Worm (Caenorhabditis elegans) whole organism, L2 larva: Measurements from ENCODE around the gene pqn-75.

Source experiments
- C34F6.9 ChIP-seq: fragments of 150-350 bp; optimal IDR thresholded peaks from 2 replicates; lab custom pipeline; 2014; ENCODE audit warnings: missing biosample characterization, missing genetic modification characterization
- F13H6.1 ChIP-seq: sonication (generic microtip); optimal IDR thresholded peaks from 2 replicates; lab custom pipeline; 2016; ENCODE audit warnings: missing genetic modification characterization, missing compliant biosample characterization
- R02D3.7 ChIP-seq: fragments of 150-350 bp; optimal IDR thresholded peaks from 2 replicates; lab custom pipeline; 2014; ENCODE audit warnings: missing biosample characterization, missing genetic modification characterization
- alr-1 ChIP-seq: fragments of 150-350 bp; optimal IDR thresholded peaks from 2 replicates; lab custom pipeline; 2014; ENCODE audit warnings: missing biosample characterization, missing genetic modification characterization
- aly-2 ChIP-seq: fragments of 150-350 bp; optimal IDR thresholded peaks from 2 replicates; lab custom pipeline; 2014; ENCODE audit warnings: missing biosample characterization, missing genetic modification characterization
- ama-1 ChIP-seq: fragments of 150-350 bp; optimal IDR thresholded peaks from 2 replicates; lab custom pipeline; 2018; ENCODE audit warnings: inconsistent platforms
- ceh-16 ChIP-seq: fragments of 150-350 bp; optimal IDR thresholded peaks from 2 replicates; lab custom pipeline; 2014; ENCODE audit warnings: missing biosample characterization, missing genetic modification characterization
- ceh-82 ChIP-seq: fragments of 150-350 bp; optimal IDR thresholded peaks from 2 replicates; lab custom pipeline; 2014; ENCODE audit warnings: missing biosample characterization, missing genetic modification characterization
- crh-2 ChIP-seq: sonication (generic microtip); optimal IDR thresholded peaks from 2 replicates; lab custom pipeline; 2017; ENCODE audit warnings: missing biosample characterization, missing genetic modification characterization
- dmd-4 ChIP-seq: sonication (generic microtip); optimal IDR thresholded peaks from 2 replicates; lab custom pipeline; 2017; ENCODE audit warnings: missing biosample characterization, missing genetic modification characterization
- egl-27 ChIP-seq: sonication (generic microtip); optimal IDR thresholded peaks from 3 replicates; lab custom pipeline; 2017; ENCODE audit warnings: missing biosample characterization, missing genetic modification reagents, missing genetic modification characterization
- elt-1 ChIP-seq: fragments of 150-350 bp; optimal IDR thresholded peaks from 2 replicates; lab custom pipeline; 2014; ENCODE audit warnings: missing biosample characterization, missing genetic modification characterization
- elt-3 ChIP-seq: sonication (generic microtip); optimal IDR thresholded peaks from 2 replicates; lab custom pipeline; 2017; ENCODE audit warnings: missing biosample characterization, missing genetic modification characterization
- fos-1 ChIP-seq: fragments of 150-350 bp; optimal IDR thresholded peaks from 2 replicates; lab custom pipeline; 2014; ENCODE audit warnings: missing biosample characterization, missing genetic modification characterization
- gmeb-1 ChIP-seq: fragments of 150-350 bp; optimal IDR thresholded peaks from 2 replicates; lab custom pipeline; 2014; ENCODE audit warnings: missing biosample characterization, missing genetic modification characterization
- lin-13 ChIP-seq: fragments of 150-350 bp; optimal IDR thresholded peaks from 2 replicates; lab custom pipeline; 2014; ENCODE audit warnings: missing biosample characterization, missing genetic modification reagents, missing genetic modification characterization
- lin-39 ChIP-seq: fragments of 150-350 bp; optimal IDR thresholded peaks from 2 replicates; lab custom pipeline; 2014; ENCODE audit warnings: missing biosample characterization, missing genetic modification reagents, missing genetic modification characterization
- mab-5 ChIP-seq: fragments of 150-350 bp; optimal IDR thresholded peaks from 2 replicates; lab custom pipeline; 2014; ENCODE audit warnings: missing biosample characterization, missing genetic modification characterization
- mbf-1 ChIP-seq: sonication (generic microtip); optimal IDR thresholded peaks from 2 replicates; lab custom pipeline; 2017; ENCODE audit warnings: missing biosample characterization, missing genetic modification characterization
- mdl-1 ChIP-seq, 2 experiments: fragments of 150-350 bp in 1 of 2; sonication (generic microtip) in 1 of 2; optimal IDR thresholded peaks; 2 replicates each; lab custom pipeline; 2017; ENCODE audit warnings: missing biosample characterization in 2 of 2, missing genetic modification characterization in 2 of 2
- nhr-10 ChIP-seq: sonication (generic microtip); optimal IDR thresholded peaks from 2 replicates; lab custom pipeline; 2017; ENCODE audit warnings: missing biosample characterization, missing genetic modification characterization
- nhr-11 ChIP-seq: fragments of 150-350 bp; optimal IDR thresholded peaks from 2 replicates; lab custom pipeline; 2014; ENCODE audit warnings: missing biosample characterization, missing genetic modification characterization
- nhr-12 ChIP-seq: fragments of 150-350 bp; optimal IDR thresholded peaks from 2 replicates; lab custom pipeline; 2014; ENCODE audit warnings: missing biosample characterization, missing genetic modification characterization
- nhr-237 ChIP-seq: fragments of 150-350 bp; optimal IDR thresholded peaks from 2 replicates; lab custom pipeline; 2014; ENCODE audit warnings: missing biosample characterization, missing genetic modification characterization
- nhr-25 ChIP-seq: fragments of 150-350 bp; sonication (generic microtip); optimal IDR thresholded peaks from 3 replicates; lab custom pipeline; 2014; ENCODE audit warnings: missing biosample characterization, missing genetic modification characterization
- nhr-6 ChIP-seq: fragments of 150-350 bp; optimal IDR thresholded peaks from 2 replicates; lab custom pipeline; 2014; ENCODE audit warnings: missing biosample characterization, missing genetic modification characterization
- nhr-77 ChIP-seq: fragments of 150-350 bp; optimal IDR thresholded peaks from 2 replicates; lab custom pipeline; 2014; ENCODE audit warnings: missing biosample characterization, missing genetic modification characterization
- peb-1 ChIP-seq: fragments of 150-350 bp; optimal IDR thresholded peaks from 2 replicates; lab custom pipeline; 2014; ENCODE audit warnings: missing biosample characterization, missing genetic modification characterization
- sem-4 ChIP-seq: fragments of 150-350 bp; optimal IDR thresholded peaks from 2 replicates; lab custom pipeline; 2014; ENCODE audit warnings: missing biosample characterization, missing genetic modification reagents, missing genetic modification characterization
- skn-1 ChIP-seq: sonication (generic microtip); optimal IDR thresholded peaks from 2 replicates; lab custom pipeline; 2017; ENCODE audit warnings: missing biosample characterization, missing genetic modification characterization
- sma-9 ChIP-seq, 2 experiments: fragments of 150-350 bp in 1 of 2; sonication (generic microtip) in 1 of 2; optimal IDR thresholded peaks; 2 replicates each; lab custom pipeline; 2014 to 2016; ENCODE audit warnings: missing genetic modification characterization in 2 of 2, mild to moderate bottlenecking in 1 of 2, missing biosample characterization in 1 of 2, missing compliant biosample characterization in 1 of 2, missing genetic modification reagents in 1 of 2, moderate library complexity in 1 of 2
- unc-55 ChIP-seq: fragments of 150-350 bp; sonication (generic microtip); optimal IDR thresholded peaks from 3 replicates; lab custom pipeline; 2014; ENCODE audit warnings: missing biosample characterization, missing genetic modification reagents, missing genetic modification characterization
- unc-62 ChIP-seq: fragments of 150-350 bp; optimal IDR thresholded peaks from 2 replicates; lab custom pipeline; 2014; ENCODE audit warnings: missing biosample characterization, missing genetic modification reagents, missing genetic modification characterization
- zag-1 ChIP-seq: fragments of 150-350 bp; optimal IDR thresholded peaks from 2 replicates; lab custom pipeline; 2014; ENCODE audit warnings: missing biosample characterization, missing genetic modification characterization
- ztf-4 ChIP-seq: fragments of 150-350 bp; optimal IDR thresholded peaks from 2 replicates; lab custom pipeline; 2014; ENCODE audit warnings: missing biosample characterization, missing genetic modification characterization

Gene pqn-75

DNA sequence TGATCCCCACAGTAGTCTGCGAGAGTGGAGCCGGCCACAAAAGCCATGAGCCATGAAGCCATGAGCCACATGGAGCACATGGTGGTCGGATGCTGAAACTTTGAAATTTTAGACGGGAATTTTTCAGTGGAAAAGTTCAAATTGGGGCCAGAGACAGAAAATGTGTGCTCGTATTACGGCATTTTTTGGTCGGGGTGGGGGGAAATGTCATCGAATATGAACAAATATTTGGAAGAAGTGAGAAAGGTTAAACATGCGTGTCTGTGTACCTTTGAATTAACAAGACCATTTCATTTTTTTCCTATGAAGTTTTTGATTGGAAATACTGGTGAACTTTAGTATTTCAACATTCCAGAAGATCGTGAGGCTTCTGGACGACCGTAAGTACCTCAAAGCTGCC, 20.6 kb upstream of the pqn-75 start, which contains the start of gene wrt-5:
wrt-5 (minus strand) TSS at position 101 of the 400 bp plus-strand sequence.
- TF ChIP-seq peb-1 (tag; lab: Kevin White, UChicago) (no peak), nhr-6 (tag; lab: Kevin White, UChicago) (no peak), nhr-77 (tag; lab: Kevin White, UChicago) (no peak), R02D3.7 (tag; lab: Kevin White, UChicago) (no peak), ceh-16 (tag; lab: Kevin White, UChicago) (no peak), mbf-1 (tag; lab: Kevin White, UChicago) (no peak), nhr-25 (tag; lab: Kevin White, UChicago) (no peak), zag-1 (tag; lab: Kevin White, UChicago) (no peak), nhr-12 (no peak), alr-1 (tag; lab: Kevin White, UChicago) (no peak), C34F6.9 (tag; lab: Kevin White, UChicago) (no peak), mab-5 (tag; lab: Kevin White, UChicago) (no peak), nhr-237 (no peak), elt-3 (tag; lab: Kevin White, UChicago) (no peak)

DNA sequence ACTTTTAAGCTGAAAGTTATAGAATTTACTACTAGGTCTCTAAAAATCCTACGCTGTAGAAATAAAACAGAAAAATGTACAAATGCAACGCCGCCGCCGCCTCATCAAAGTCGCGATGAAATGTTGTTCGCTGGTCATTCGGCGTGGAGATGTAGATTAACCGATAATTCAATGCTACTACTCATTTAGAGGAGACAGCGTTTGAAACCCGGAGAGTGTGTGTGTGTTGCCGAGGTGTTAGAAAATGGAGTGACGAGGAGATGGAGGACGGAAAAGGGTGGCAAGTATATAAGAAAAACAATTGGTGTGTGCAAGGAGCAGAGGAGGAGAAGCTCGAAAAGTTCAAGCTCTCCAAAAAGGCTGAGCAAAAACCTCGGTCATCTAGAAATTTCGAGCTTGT, 19.9 kb upstream of the pqn-75 start:
- TF ChIP-seq gmeb-1 (tag; lab: Kevin White, UChicago) (no peak), ceh-16 (tag; lab: Kevin White, UChicago) (no peak), dmd-4 (tag; lab: Kevin White, UChicago) (no peak), ceh-82 (tag; lab: Kevin White, UChicago) (no peak), egl-27 (tag; lab: Kevin White, UChicago) (no peak), nhr-11 (tag; lab: Kevin White, UChicago) (no peak), lin-13 (GFP tag; lab: Kevin White, UChicago) (no peak), ama-1 (lab: Kevin White, UChicago) (no peak)

DNA sequence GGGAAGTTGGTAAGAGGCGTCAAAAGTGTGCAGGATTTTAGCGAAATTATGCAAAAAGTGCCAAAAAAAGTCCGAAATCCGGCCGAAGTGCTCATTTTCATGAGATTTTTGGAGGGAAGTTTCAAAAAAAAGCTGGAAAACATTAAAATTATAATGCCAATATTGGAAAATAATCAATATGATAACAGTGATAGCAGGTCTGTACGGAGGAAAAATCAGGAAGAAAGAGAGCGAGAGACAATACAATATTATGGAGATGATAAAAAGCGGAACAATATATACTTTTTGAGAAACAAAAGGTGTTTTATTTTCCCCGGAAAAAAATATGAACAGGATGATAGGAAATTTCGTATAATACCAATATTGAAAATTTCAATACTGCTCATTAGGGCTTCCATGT, 18.7 kb upstream of the pqn-75 start:
- TF ChIP-seq fos-1 (tag; lab: Kevin White, UChicago) (peak; percentile 15), mdl-1 (tag; optimal IDR thresholded peaks at IDR 0.05; lab: Kevin White, UChicago) (no peak), ztf-4 (tag; lab: Kevin White, UChicago) (no peak), crh-2 (tag; lab: Kevin White, UChicago) (no peak), sem-4 (tag; lab: Kevin White, UChicago) (no peak), nhr-12 (no peak)

DNA sequence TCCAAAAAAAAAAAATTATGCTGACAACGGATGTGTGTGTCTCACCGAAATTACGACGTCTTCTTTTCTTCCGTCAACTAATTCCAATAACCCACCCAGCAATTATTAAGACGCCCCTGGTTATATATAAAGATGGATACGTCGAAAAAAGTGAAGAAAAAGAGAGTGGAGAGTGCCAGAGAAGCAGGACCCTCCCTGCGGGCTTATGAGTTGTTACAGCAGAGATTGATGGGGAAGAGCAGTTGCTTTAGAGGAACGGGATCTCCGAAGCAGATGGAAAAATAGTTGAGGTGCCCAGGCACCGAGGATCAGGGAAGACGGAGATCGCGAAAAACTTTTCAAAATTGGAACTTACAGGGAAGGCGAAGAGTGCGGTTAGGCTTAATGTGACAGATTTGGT, 16.8 kb upstream of the pqn-75 start:
- TF ChIP-seq egl-27 (tag; lab: Kevin White, UChicago), result no peak
- no peak for TF ChIP-seq nhr-11 (tag; lab: Kevin White, UChicago)
- TF ChIP-seq mab-5 (tag; lab: Kevin White, UChicago), result no peak
- TF ChIP-seq, all 48 proteins: peak for 0

DNA sequence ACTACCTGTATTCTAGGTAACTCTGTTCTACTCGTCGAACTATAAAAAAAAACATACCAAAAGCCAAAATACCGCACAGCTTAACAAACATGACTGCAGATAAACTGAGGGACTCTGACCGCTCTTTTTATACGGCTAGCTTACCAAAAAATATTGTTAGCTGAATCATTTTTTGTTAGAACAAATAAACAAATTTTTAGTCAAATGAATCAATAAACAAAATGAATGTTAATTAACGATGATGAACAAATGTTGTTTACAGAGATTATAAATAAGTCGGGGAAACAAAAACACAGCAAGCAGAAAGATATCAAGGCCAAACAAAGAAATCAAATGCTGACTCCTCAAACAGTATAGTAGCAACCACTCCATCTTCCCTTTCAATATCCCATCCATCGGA, 8.6 kb upstream of the pqn-75 start, which contains the start of gene ilys-6:
ilys-6 (minus strand) TSS at position 101 of the 400 bp plus-strand sequence.
- no peak for TF ChIP-seq lin-13 (GFP tag; lab: Kevin White, UChicago)
- TF ChIP-seq R02D3.7 (tag; lab: Kevin White, UChicago), result no peak
- TF ChIP-seq sma-9 (GFP tag; optimal IDR thresholded peaks at IDR 0.05; lab: Kevin White, UChicago), result no peak
- TF ChIP-seq sma-9 (tag; optimal IDR thresholded peaks at IDR 0.05; lab: Kevin White, UChicago), result no peak
- TF ChIP-seq nhr-6 (tag; lab: Kevin White, UChicago), result no peak
- TF ChIP-seq F13H6.1, result no peak
- no peak for TF ChIP-seq nhr-11 (tag; lab: Kevin White, UChicago)
- no peak for TF ChIP-seq lin-39 (tag; lab: Kevin White, UChicago)
- TF ChIP-seq zag-1 (tag; lab: Kevin White, UChicago), result no peak
- no peak for TF ChIP-seq elt-3 (tag; lab: Kevin White, UChicago)
- TF ChIP-seq ceh-82 (tag; lab: Kevin White, UChicago), result no peak
- TF ChIP-seq nhr-10 (tag; lab: Kevin White, UChicago), result no peak
- TF ChIP-seq, all 48 proteins: peak for 0

DNA sequence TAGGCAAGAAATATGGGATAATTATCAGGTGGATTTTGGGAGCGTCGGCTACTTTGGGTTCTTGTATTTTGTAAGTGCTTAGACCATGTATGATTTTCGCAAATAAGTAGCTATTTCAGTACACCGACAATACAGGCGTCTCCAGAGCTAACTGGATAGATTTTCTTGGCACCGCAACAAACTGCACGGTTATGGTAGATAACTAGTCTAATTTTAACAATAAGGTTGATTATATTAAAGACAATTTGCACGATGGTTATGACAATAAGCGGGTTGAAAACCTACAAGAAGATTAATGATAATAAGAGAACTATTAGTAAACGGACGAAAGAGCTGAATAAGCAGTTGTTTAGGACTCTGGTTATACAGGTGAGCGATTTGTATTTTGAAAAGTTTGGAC, 4.8 kb upstream of the pqn-75 start:
- TF ChIP-seq aly-2 (no peak), sma-9 (GFP tag; optimal IDR thresholded peaks at IDR 0.05; lab: Kevin White, UChicago) (no peak), sma-9 (tag; optimal IDR thresholded peaks at IDR 0.05; lab: Kevin White, UChicago) (no peak), elt-1 (tag; lab: Kevin White, UChicago) (no peak), nhr-10 (tag; lab: Kevin White, UChicago) (no peak), dmd-4 (tag; lab: Kevin White, UChicago) (no peak), unc-62 (GFP tag; lab: Kevin White, UChicago) (no peak), unc-55 (no peak), skn-1 (tag; lab: Kevin White, UChicago) (no peak), mdl-1 (tag; optimal IDR thresholded peaks at IDR 0.05; lab: Kevin White, UChicago) (no peak)
